Worm (Caenorhabditis elegans): ENCODE measurements around the gene rml-3.
A peak's percentile ranks its signal among the peaks of the same experiment; 100 is the strongest.

rml-3 gene

DNA sequence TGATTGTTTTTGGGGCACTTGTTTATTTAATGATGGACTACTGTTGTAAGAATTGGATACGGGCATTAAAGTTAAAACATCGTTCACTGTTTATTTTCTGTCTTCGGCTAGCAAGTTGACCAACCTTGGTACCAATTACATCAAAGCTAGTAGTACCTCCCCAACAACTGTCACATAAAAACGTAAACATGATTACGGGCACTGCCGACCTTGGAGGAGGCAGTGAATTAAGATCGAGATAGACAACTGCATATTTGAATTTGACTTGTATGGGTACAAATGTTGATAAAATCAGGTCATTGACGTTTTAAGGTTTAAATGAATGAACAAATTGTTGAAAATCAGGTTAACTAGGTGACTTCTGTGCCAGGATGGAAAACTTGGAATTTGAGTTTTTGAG lies 38.4 kb upstream of the rml-3 start:
- no peak for TF ChIP-seq K09A11.1 (tag; optimal IDR thresholded peaks at IDR 0.05; ENCODE audit: insufficient read depth)
- TF ChIP-seq ceh-2 (tag; optimal IDR thresholded peaks at IDR 0.05) = no peak
- TF ChIP-seq che-1 (tag; optimal IDR thresholded peaks at IDR 0.05) = no peak
- TF ChIP-seq hlh-6 (tag; optimal IDR thresholded peaks at IDR 0.05) = no peak

DNA sequence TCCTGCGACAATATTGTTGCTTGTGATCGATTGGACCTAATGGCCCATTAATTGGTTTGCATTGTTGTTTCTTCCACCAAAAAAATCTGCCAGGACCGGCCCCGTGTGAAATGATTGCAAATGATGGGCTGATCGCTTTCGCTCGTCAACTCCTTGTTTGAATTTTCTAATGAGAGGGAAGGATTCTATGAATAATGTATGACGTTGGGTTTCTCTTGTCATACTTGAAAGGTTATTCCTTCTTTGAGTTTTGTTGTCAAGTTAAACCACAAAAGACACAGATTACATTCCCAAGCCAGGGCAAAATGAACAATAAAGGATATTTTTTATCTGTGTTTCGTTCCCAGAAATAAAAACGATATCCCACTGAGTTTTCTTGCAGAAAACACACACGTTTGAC lies 37.8 kb upstream of the rml-3 start:
- no peak for TF ChIP-seq ceh-14 (tag; optimal IDR thresholded peaks at IDR 0.05)
- TF ChIP-seq Y22D7AL.16 (tag; optimal IDR thresholded peaks at IDR 0.05) = no peak

DNA sequence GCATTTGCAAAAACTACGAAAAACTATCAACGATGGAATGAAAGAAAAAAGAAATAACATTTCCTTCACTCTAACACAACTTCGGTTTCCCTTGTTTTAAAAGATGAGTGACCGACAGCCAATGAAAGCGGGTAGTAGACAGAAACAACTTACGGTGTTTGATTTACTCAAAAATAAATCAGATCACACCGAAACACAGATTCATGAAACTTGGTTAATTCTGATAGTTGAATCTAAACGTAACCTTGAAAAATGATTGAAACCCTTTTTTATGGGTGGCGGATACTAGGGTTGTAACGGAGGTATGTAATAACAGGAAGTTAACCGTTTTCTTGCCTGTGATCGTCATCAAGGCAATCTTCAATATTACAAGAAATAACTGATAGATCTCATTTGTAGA lies 36.5 kb upstream of the rml-3 start:
- no peak for TF ChIP-seq tbx-7 (tag; optimal IDR thresholded peaks at IDR 0.05)
- no peak for TF ChIP-seq pat-9 (tag; optimal IDR thresholded peaks at IDR 0.05)
- TF ChIP-seq unc-3 (GFP tag; conservative IDR thresholded peaks at IDR 0.05) = no peak
- TF ChIP-seq unc-3 (tag; optimal IDR thresholded peaks at IDR 0.05) = no peak
- TF ChIP-seq ceh-6 (GFP tag; optimal IDR thresholded peaks at IDR 0.05) = no peak
- no peak for TF ChIP-seq ceh-45 (GFP tag; IDR thresholded peaks at IDR 0.05)
- no peak for TF ChIP-seq unc-55 (GFP tag; optimal IDR thresholded peaks at IDR 0.05)
- TF ChIP-seq C08G9.2 (tag; optimal IDR thresholded peaks at IDR 0.05) = no peak
- no peak for TF ChIP-seq nfya-1 (tag; optimal IDR thresholded peaks at IDR 0.05)
- TF ChIP-seq npax-4 (tag; optimal IDR thresholded peaks at IDR 0.05) = no peak
- no peak for TF ChIP-seq ets-4 (tag; optimal IDR thresholded peaks at IDR 0.05)
- no peak for TF ChIP-seq ceh-2 (tag; optimal IDR thresholded peaks at IDR 0.05)
- TF ChIP-seq pha-4 (tag; optimal IDR thresholded peaks at IDR 0.05) = no peak
- TF ChIP-seq hlh-30 (tag; optimal IDR thresholded peaks at IDR 0.05; ENCODE audit: insufficient read depth) = no peak
- TF ChIP-seq che-1 (tag; optimal IDR thresholded peaks at IDR 0.05) = no peak
- TF ChIP-seq ceh-22 (tag; optimal IDR thresholded peaks at IDR 0.05) = no peak
- TF ChIP-seq sox-2 (GFP tag; IDR thresholded peaks at IDR 0.05) = no peak
- TF ChIP-seq ceh-34 (tag; optimal IDR thresholded peaks at IDR 0.05) = no peak
- TF ChIP-seq sox-4 (tag; optimal IDR thresholded peaks at IDR 0.05) = no peak

DNA sequence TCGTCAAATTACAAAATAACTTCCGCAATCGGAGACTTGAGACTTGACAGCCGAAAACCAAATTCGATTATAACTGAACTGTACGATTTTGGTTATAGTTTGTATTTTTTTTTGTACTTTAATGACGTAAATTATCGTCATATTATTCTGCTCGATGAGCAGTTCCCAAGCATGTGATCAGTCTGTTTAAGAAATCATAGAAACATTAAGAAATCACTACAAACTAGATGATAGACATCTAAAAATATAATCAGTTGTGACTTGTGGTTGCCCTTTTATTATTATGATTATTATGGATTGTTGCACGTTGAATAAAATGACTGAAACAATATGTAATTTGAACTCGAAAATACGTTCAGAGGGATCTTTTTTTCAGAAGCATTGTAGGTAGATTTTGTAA lies 35.4 kb upstream of the rml-3 start:
- TF ChIP-seq ama-1 (optimal IDR thresholded peaks at IDR 0.05) (no peak), K02D7.2 (tag; optimal IDR thresholded peaks at IDR 0.05) (no peak)

DNA sequence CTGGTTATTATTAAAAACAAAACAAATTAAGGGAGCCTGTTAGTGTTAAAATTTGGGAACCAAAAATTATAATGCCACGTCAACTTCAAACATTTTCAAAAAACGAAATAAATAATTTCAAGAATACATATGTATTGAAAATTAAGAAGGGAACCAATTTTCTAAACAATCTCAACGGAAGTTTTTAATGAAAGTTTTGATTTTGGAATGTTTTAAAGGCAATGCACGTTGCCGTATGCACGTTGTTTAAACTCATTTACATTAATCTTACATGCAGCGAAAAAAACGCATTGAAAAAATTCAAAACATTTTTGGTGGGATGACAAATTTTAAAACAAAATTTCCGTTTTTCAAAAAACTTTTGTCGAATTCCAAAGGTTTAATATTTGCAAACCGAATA lies 34.9 kb upstream of the rml-3 start:
- no peak for TF ChIP-seq ceh-31 (tag; optimal IDR thresholded peaks at IDR 0.05)
- no peak for TF ChIP-seq che-1 (tag; optimal IDR thresholded peaks at IDR 0.05)
- no peak for TF ChIP-seq unc-86 (tag; optimal IDR thresholded peaks at IDR 0.05)
- no peak for TF ChIP-seq dmd-4 (tag; optimal IDR thresholded peaks at IDR 0.05; ENCODE audit: borderline replicate concordance)
- TF ChIP-seq ceh-45 (GFP tag; IDR thresholded peaks at IDR 0.05) = no peak
- TF ChIP-seq lim-6 (tag; optimal IDR thresholded peaks at IDR 0.05) = no peak

DNA sequence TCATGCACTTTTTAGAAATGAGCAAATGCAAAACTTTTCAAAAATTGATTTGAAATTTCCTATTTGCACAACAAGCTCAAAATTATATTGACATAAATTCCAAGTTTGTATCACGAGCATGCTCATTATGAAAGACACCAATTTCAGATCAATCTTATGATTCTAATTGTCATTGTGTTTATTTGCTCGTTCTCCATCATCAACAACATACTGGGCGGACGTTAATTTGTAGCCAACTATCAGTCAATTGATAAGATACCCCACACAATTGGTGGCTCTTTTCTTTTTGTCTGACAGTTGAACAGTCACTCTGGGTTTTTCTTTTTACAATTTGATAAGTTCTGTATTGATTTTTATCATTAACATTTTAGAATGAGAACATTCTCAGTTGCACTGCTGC lies 32.9 kb upstream of the rml-3 start, which contains the start of gene lro-1:
TSS of gene lro-1 (plus strand) at position 372 of the 400 bp plus-strand sequence.
- TF ChIP-seq ztf-16 (tag; optimal IDR thresholded peaks at IDR 0.05) (no peak), K02D7.2 (tag; optimal IDR thresholded peaks at IDR 0.05) (no peak), zip-5 (tag; optimal IDR thresholded peaks at IDR 0.05) (no peak), nhr-232 (tag; optimal IDR thresholded peaks at IDR 0.05) (no peak), hlh-30 (tag; optimal IDR thresholded peaks at IDR 0.05; ENCODE audit: insufficient read depth) (no peak), elt-2 (tag; optimal IDR thresholded peaks at IDR 0.05) (peak; percentile 62), pat-9 (tag; optimal IDR thresholded peaks at IDR 0.05) (no peak)
